Fruit fly (Drosophila melanogaster): ENCODE measurements around the gene CG5181.

CG5181 gene

DNA sequence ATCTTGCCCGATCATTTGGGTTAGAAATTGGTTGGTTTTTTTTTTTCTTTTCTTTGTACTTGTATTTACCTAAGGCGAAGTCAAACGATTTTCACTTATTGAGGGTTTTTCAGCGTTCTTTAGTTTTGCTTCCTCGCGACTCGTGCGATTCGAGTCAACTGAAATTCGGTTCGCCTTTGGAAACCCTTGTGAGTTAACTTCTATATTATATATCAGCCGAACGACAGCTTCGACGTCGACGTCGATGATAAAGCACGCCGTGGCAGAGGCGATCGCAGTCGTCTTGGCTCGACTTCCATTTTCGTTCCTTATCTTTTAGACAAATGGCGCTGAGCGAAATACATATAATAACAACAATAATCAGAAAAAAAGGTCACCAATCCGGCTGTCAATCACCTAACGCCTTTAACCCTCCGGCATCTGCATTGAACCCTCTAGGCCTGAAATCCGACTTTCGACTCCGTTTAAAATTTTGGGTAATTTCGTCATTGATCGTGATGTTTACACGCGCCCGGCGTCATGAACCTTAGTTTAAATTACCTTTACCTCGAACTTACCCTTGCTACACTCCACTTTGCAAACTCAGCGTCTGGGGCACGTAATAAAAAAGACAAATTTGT, 23.8 kb upstream of the CG5181 start, which contains the start of gene CG5958:
TSS of gene CG5958 (minus strand) at position 180 of the 620 bp plus-strand sequence.
- TF ChIP-seq CTCF (optimal IDR thresholded peaks at IDR 0.05) (no peak), CG8478 (optimal IDR thresholded peaks at IDR 0.05) (no peak)

DNA sequence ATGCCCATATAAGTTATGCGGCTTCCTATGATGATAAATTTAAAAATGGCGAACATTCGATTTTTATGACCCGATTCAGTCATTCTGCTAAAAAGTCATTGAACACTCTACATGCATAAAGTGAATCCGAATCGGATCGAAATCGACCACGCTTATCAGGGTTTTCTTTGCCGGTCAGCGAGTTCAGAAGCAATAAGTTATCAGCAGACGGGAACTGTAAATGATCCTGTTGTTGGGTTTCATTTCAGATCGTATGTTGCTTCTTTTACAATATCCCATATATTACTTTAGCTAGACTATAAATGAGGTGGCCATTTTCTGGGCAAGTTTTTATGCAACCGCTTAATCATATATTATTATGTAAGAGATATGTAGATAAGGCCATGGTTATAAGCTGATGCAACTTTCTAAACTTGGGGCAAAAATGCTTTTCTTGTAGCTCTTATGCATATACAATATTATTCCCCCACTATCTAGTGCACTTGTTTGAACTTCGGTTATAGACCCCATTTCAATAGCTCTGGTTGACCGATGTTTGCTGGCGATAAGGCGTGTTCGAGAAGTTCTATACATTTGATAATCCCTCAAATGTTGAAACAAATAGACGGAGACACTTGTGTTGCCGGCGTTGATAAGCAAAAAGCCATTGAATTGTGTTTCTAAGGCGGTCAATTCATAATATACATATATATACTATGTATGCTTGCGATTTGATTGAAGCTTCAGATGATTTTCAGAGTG, 22.4 kb upstream of the CG5181 start:
- TF ChIP-seq CTCF (optimal IDR thresholded peaks at IDR 0.05) (no peak), CG8478 (optimal IDR thresholded peaks at IDR 0.05) (no peak)

DNA sequence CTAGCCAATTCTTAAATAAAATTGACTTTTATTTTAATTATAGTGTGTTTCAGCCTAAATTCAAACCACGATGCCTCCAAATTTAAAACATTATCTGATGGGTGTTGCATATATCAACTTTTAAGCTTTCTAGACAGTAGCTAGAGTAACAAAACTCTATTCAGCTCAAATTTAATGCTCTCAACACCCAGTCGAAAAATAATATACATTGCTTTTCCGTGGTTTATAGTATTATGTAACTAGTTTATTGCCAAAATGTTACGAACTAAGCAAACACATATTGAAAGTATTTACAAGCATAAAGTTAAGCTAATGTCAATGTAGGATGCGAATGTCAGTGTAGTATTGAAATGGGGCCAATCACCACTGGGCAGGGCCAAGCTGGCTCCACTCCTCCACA, 20.7 kb upstream of the CG5181 start:
- TF ChIP-seq CG8478 (optimal IDR thresholded peaks at IDR 0.05): no peak
- no peak for TF ChIP-seq CTCF (optimal IDR thresholded peaks at IDR 0.05)

DNA sequence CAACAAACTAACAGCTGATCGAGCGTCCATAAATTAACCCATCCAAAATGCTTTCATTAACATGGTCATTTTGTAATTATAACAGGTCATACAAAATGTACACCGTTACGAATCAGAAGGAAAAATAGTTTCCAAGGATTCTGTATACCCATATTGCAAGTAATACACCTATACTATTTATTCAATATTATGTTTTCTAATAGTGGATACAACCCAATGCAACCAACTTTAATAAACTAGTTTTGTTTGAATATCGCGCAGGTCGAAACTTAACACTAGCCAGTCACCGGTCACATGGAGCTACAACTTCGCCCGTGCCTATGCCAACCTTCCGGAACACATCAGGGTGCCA, 18.2 kb upstream of the CG5181 start:
- TF ChIP-seq CTCF (optimal IDR thresholded peaks at IDR 0.05) (no peak), CG8478 (optimal IDR thresholded peaks at IDR 0.05) (no peak)

DNA sequence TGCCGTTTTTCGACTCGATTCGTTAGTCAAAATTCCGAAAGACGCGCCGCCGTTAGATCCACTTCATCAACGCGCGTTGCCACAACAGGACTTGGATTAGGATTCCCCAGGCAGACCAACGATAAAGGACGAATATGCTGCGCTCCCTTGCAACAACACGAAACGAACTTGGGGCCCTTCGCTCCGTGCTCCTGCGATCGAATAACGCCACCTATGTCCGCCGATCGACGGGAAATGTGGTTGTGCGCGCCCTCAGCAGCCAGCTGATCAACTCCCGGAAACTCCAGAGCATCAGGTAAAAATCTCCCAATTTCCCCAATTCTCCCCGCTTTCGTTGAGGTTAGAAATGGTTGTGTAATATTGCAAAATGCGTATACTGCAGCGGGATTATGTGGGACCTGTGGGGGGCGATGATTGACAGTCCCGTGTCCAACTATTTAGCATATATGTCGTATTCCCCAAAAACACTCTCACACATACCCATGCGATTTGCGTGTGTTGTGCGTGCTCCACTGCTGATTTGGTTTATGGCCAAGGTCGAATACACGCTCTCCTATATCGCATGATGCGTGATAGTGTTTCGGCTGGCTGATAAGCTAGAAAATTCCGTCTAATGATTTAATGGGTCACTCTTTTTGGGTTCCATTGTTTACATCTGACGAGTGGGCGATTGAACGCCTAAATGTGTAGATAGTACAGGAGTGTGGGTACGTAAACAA, 17.6 kb upstream of the CG5181 start:
- no peak for TF ChIP-seq CG8478 (optimal IDR thresholded peaks at IDR 0.05)
- peak; percentile 43 to 60 for TF ChIP-seq CTCF (optimal IDR thresholded peaks at IDR 0.05)

DNA sequence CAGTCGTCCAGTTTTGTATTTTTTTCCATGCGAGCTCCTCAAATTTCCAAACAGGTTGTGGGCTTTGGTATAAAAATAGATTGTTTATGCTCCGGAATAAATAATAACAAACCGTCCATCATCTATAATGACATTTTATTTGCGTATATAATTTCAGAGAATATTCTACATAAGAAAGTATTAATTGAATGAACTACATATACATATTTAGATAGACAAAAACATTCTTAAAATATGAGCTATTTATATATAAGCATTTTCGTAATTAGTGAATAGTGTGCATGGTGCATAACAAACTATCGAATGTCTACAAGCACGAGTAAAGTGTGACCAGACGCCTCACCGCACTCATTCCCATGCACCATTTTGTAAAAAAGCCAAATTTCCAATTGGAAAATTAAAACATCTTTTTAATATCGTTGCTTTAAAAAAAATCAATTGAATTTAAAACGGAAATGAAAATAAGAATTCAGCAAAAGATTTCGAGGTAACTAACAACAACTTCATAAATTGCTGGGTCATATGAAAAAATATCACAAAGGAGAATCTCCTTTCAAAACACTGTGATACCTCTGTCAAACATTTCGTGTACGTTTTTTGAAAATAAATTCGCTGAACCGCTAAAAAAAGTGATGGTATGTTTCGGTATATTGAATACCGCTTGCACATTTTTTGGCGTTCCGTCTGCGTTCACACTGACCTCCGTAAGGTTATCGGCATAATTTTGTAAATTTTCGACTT, 16.9 kb upstream of the CG5181 start, which contains the start of gene muc:
TSS of gene muc (plus strand) at position 541 of the 741 bp plus-strand sequence.
- no peak for TF ChIP-seq CG8478 (optimal IDR thresholded peaks at IDR 0.05)
- TF ChIP-seq CTCF (optimal IDR thresholded peaks at IDR 0.05): no peak

DNA sequence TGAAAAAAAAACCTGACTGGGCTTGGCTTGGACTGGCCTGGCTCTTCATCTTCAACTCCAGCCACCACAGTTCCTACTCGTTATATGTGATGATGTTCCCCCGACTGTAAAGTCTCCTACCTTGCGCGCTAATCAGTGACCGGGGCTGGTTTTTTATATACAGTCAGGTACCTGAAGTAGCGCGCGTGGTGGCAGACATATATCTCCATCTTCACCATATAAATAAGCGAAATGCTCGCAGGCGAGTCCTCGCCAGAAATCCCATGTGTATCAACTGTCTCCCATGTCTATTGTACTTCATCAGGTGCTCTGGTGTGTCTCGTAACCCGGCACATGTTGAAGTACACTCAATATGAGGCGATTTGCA, 16.1 kb upstream of the CG5181 start:
- TF ChIP-seq CTCF (optimal IDR thresholded peaks at IDR 0.05) (no peak), CG8478 (optimal IDR thresholded peaks at IDR 0.05) (no peak)

DNA sequence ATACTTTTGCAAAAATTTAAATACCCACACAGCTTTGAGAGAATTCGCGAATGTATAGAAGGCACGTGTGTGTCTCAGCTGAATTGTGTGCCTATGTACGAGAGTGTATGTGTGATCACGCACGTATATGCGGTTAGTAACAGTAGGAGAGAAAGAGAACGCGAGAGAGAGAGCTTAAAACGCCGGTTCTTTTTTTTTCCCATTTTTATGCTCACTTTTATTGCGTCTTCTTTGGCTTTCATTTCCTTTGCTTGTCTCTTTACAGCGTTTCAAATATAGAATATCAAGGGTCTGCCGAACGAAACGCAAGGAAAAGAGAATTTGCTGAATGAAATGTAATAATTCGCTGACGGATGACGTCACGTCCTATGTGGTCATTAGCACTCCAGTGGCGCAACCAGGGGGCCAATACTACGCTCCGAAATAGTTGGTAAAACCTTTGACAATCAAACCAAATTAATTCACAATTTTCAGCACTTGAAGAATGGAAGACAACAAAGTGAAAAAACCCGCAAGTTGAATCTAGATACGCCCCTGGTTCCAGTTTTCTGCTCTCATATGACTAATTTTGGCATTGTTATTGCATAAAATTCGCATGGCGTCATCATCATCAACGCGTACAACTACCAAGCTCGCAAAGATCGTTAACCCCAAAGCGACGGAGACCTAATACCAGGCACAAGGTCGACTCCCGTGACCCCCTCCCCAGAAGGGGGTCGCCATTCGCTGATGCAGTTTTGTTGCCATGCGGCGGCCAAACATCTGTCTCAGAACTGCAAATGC, 15.5 kb upstream of the CG5181 start:
- TF ChIP-seq CTCF (optimal IDR thresholded peaks at IDR 0.05) (no peak), CG8478 (optimal IDR thresholded peaks at IDR 0.05) (no peak)

DNA sequence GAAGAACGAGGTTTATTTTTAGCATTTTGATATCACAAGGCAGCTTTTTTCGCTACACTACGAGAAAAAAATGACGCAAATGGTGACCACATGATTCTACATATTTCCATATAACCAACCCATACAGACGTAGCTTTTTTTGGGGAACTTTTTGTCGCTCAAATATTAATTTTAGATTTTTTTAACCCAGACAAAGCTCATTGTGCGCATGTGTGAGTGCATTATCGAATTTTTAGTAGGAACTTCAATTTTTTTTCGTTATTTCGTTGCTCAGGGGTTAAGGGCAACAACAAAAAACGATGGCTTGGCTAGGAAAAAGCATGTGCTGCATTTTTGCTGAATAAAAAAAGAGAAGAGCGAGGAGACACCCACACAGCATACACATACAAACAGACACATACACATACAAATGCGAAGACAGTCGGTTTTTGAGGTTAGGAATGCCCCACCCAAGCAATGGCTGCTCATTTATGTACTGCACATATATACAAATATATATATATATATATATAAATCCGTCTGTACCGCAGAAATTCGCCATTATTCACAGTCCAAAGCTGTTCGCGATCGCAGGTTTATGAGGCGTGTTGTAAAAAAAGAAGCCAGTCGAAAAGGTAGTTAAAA, 14.8 kb upstream of the CG5181 start:
- TF ChIP-seq CTCF (optimal IDR thresholded peaks at IDR 0.05) (no peak), CG8478 (optimal IDR thresholded peaks at IDR 0.05) (no peak)

DNA sequence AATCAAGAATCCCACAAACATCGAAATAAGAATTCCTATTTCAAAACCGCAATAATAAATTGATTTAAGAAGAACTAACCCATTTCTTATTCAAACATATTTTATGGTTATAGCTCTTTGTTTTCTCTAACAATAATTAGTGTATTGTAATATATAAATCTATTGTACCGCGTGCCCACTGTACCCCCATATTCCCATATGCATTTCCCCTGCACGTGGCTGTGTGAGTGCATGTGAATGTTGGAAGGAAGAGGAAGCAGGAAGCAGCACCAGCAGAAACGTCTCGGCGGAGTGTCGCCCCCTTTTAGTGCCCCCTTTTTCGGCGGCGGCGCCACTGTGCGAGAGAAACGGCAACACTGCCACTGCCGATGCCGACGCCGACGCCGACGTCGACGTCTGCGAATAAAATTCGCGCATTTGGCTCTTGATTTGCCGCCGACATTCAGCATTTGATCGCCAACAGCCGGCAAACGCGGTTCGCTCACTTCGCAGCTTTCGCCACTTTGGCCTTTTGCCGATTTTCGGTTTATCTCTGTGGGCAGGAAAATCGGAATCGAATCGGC, 13.8 kb upstream of the CG5181 start:
- TF ChIP-seq CTCF (optimal IDR thresholded peaks at IDR 0.05): peak; percentile 78 to 79
- TF ChIP-seq CG8478 (optimal IDR thresholded peaks at IDR 0.05): no peak

DNA sequence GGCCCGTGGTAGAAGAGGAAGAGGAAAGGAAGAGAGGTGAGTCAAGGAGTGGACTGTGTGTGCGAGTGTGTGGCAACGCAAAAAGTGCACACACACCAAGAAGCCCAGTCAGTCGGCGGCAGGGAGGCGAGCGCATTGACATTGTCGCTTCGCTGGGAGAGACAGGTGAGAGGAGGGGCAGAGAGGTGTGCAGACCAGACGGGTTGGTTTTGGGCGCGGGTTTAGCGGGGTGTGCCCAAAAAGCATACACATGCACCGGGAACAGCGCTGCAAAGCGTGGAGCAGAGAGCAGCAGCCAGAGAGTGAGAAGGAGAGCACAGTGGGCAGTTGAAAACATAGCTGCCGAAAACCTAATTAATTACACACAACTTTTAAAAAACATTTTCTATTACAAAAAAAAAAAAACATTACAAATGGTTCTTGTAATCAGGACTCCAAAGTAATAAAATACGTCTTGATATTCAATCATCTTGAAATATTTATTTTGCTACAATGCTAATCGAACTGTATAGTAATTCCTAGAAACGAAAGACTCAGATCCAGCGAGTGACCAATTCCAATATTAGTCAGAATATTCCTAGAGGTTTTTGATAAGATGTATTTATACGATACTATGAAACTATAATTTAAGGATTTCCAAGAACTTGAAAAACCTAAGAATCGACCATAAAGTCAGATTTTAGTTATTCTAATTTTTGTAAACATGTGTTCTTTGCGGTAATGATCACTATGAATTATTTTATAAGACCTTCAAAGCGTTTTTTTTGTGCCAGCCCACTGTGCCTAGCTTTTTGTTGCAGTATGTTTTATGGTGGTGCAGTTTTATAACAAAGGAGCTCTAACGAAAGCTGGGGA, 13.0 kb upstream of the CG5181 start:
- TF ChIP-seq CG8478 (optimal IDR thresholded peaks at IDR 0.05): no peak
- TF ChIP-seq CTCF (optimal IDR thresholded peaks at IDR 0.05): no peak

DNA sequence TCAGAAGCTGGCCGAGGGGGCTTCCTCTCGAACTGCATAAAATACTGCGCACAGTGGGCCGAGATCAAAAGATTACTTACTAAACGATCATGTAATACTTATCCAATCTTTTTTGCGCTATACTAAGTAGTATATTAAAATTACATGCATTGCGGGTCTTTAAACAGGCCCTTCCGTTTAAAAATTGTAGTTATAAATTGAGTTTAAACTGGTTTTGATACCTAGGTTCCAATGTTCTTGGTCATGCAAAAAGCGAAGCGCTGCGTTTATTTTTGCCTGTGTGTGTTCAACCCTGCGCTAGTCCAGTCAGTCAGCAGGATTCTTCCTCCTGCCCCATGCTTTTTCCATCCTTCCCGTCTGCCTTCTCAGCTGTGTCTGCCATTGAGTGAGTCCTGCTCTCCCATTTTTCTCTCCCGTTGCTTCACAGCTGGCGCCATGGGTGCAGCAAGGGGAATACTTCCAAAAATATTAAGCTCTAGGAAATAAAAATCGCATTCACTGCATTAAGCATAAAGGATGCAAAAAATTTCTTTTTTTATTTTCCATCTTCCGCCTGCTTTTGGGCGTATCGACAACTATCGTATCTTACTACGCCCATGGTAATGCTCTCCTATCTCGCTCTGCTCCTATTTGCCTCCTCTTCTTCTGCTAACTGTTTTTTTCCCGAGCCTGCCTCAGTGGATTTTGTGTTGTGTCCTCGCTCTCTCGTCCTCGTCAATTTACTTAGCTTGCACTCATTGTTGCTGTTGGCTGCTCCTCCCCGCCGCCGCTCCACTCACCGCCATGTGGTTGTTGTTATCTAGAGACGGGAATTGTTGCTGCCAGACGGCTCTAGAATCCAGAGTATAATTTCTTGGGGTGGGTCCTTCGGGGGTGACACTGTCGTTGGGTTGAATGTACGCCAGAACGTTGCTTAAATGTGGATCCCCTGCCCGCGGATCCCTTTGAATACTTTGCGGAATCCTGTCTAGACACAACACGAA, 11.0 kb upstream of the CG5181 start:
- TF ChIP-seq CTCF (optimal IDR thresholded peaks at IDR 0.05) (no peak), CG8478 (optimal IDR thresholded peaks at IDR 0.05) (no peak)

Measured in S2 (cell line).